Fruit fly (Drosophila melanogaster) whole organism, prepupa: Measurements from ENCODE around the gene Syt12.

Source experiments
- Blimp-1 ChIP-seq: fragments of 200-800 bp; sonication (Bioruptor generic); optimal IDR thresholded peaks from 3 replicates; lab custom pipeline; 2017; ENCODE audit warnings: missing biosample characterization, missing genetic modification characterization, mild to moderate bottlenecking, moderate library complexity, missing genetic modification reagents
- CG10631 ChIP-seq: fragments of 200-800 bp; sonication (Bioruptor generic); optimal IDR thresholded peaks from 2 replicates; lab custom pipeline; 2016; ENCODE audit warnings: missing biosample characterization, missing genetic modification characterization
- CG10669 ChIP-seq: fragments of 200-800 bp; sonication (Bioruptor generic); optimal IDR thresholded peaks from 3 replicates; lab custom pipeline; 2018; ENCODE audit warnings: missing biosample characterization, mild to moderate bottlenecking, missing genetic modification characterization, moderate library complexity
- CG11762 ChIP-seq: fragments of 200-800 bp; sonication (Bioruptor generic); optimal IDR thresholded peaks from 3 replicates; lab custom pipeline; 2016; ENCODE audit warnings: missing biosample characterization, missing genetic modification characterization; ENCODE audit not compliant: insufficient read depth
- CG11902 ChIP-seq: fragments of 200-800 bp; sonication (Bioruptor generic); optimal IDR thresholded peaks from 3 replicates; lab custom pipeline; 2016; ENCODE audit warnings: missing biosample characterization, missing genetic modification characterization
- CG15336 ChIP-seq: fragments of 200-800 bp; sonication (Bioruptor generic); IDR thresholded peaks from 2 replicates; pipeline ENCODE4 v1.3.6; 2022; ENCODE audit warnings: missing biosample characterization, missing genetic modification characterization
- CG1621 ChIP-seq: fragments of 200-800 bp; sonication (Bioruptor generic); optimal IDR thresholded peaks from 3 replicates; lab custom pipeline; 2018; ENCODE audit warnings: missing biosample characterization, mild to moderate bottlenecking, missing genetic modification characterization
- CG16779 ChIP-seq: fragments of 200-800 bp; sonication (Bioruptor generic); optimal IDR thresholded peaks from 3 replicates; lab custom pipeline; 2017; ENCODE audit warnings: missing biosample characterization, mild to moderate bottlenecking, missing genetic modification characterization
- CG3032 ChIP-seq: fragments of 200-800 bp; optimal IDR thresholded peaks from 2 replicates; lab custom pipeline; 2019; ENCODE audit warnings: missing biosample characterization, mild to moderate bottlenecking, missing genetic modification characterization, moderate library complexity
- CG31627 ChIP-seq: fragments of 200-800 bp; sonication (Bioruptor generic); optimal IDR thresholded peaks from 3 replicates; lab custom pipeline; 2016; ENCODE audit warnings: missing biosample characterization, missing genetic modification characterization
- CG32006 ChIP-seq: fragments of 200-800 bp; sonication (Bioruptor generic); optimal IDR thresholded peaks from 3 replicates; lab custom pipeline; 2017; ENCODE audit warnings: missing biosample characterization, mild to moderate bottlenecking, missing genetic modification characterization
- CG3919 ChIP-seq: fragments of 200-800 bp; sonication (Bioruptor generic); optimal IDR thresholded peaks from 3 replicates; lab custom pipeline; 2016; ENCODE audit warnings: missing biosample characterization, missing genetic modification characterization
- CG4318 ChIP-seq: fragments of 200-800 bp; sonication (Bioruptor generic); optimal IDR thresholded peaks from 3 replicates; lab custom pipeline; 2017; ENCODE audit warnings: missing biosample characterization, mild to moderate bottlenecking, missing genetic modification characterization
- CG6163 ChIP-seq: fragments of 200-800 bp; sonication (Bioruptor generic); IDR thresholded peaks from 3 replicates; pipeline ENCODE4 v1.3.6; 2022; ENCODE audit warnings: missing biosample characterization, missing genetic modification characterization
- CG6276 ChIP-seq: fragments of 200-800 bp; sonication (Bioruptor generic); optimal IDR thresholded peaks from 2 replicates; lab custom pipeline; 2017; ENCODE audit warnings: missing biosample characterization, mild to moderate bottlenecking, missing genetic modification characterization
- CG6854 ChIP-seq: fragments of 200-800 bp; sonication (Bioruptor generic); optimal IDR thresholded peaks from 2 replicates; lab custom pipeline; 2017; ENCODE audit warnings: missing biosample characterization, mild to moderate bottlenecking, missing genetic modification characterization
- CG7368 ChIP-seq: fragments of 200-800 bp; sonication (Bioruptor generic); optimal IDR thresholded peaks from 3 replicates; lab custom pipeline; 2016; ENCODE audit warnings: missing biosample characterization, missing genetic modification characterization
- CG8319 ChIP-seq: fragments of 200-800 bp; sonication (Bioruptor generic); optimal IDR thresholded peaks from 3 replicates; lab custom pipeline; 2016; ENCODE audit warnings: missing biosample characterization, missing genetic modification characterization
- CG8632 ChIP-seq: fragments of 200-800 bp; sonication (Bioruptor generic); optimal IDR thresholded peaks from 3 replicates; lab custom pipeline; 2016; ENCODE audit warnings: missing biosample characterization, missing genetic modification characterization
- Eip75B ChIP-seq: fragments of 200-800 bp; sonication (Bioruptor generic); optimal IDR thresholded peaks from 3 replicates; lab custom pipeline; 2016; ENCODE audit warnings: missing biosample characterization, missing genetic modification characterization
- Eip78C ChIP-seq: fragments of 200-800 bp; sonication (Bioruptor generic); peaks from one replicate; lab custom pipeline; 2016; ENCODE audit warnings: missing biosample characterization, missing genetic modification characterization
- Eip93F ChIP-seq: fragments of 200-800 bp; sonication (Bioruptor generic); optimal IDR thresholded peaks from 2 replicates; lab custom pipeline; 2016; ENCODE audit warnings: missing biosample characterization, mild to moderate bottlenecking, missing genetic modification characterization
- Ets96B ChIP-seq: fragments of 200-800 bp; optimal IDR thresholded peaks from 2 replicates; lab custom pipeline; 2019; ENCODE audit warnings: missing biosample characterization, mild to moderate bottlenecking, missing genetic modification characterization, moderate library complexity
- Hr38 ChIP-seq: sonication (Bioruptor generic); optimal IDR thresholded peaks from 2 replicates; lab custom pipeline; 2016; ENCODE audit warnings: missing biosample characterization, missing genetic modification characterization
- Hr4 ChIP-seq: fragments of 200-800 bp; sonication (Bioruptor generic); optimal IDR thresholded peaks from 3 replicates; lab custom pipeline; 2016; ENCODE audit warnings: missing biosample characterization, missing genetic modification characterization
- Lpt ChIP-seq: fragments of 200-800 bp; sonication (Bioruptor generic); optimal IDR thresholded peaks from 3 replicates; lab custom pipeline; 2016; ENCODE audit warnings: missing biosample characterization, missing genetic modification characterization
- Met ChIP-seq: fragments of 200-800 bp; sonication (Bioruptor generic); optimal IDR thresholded peaks from 3 replicates; lab custom pipeline; 2016; ENCODE audit warnings: missing biosample characterization, missing genetic modification characterization
- OdsH ChIP-seq: fragments of 200-800 bp; sonication (Bioruptor generic); optimal IDR thresholded peaks from 3 replicates; lab custom pipeline; 2016; ENCODE audit warnings: missing biosample characterization, missing genetic modification characterization
- Smox ChIP-seq: fragments of 200-800 bp; sonication (Bioruptor generic); optimal IDR thresholded peaks from 3 replicates; lab custom pipeline; 2016; ENCODE audit warnings: missing biosample characterization, missing genetic modification characterization
- Sox102F ChIP-seq: fragments of 200-800 bp; sonication (Bioruptor generic); optimal IDR thresholded peaks from 2 replicates; lab custom pipeline; 2016; ENCODE audit warnings: missing biosample characterization, mild to moderate bottlenecking, missing genetic modification characterization
- Sox14 ChIP-seq: fragments of 200-800 bp; sonication (Bioruptor generic); optimal IDR thresholded peaks from 3 replicates; lab custom pipeline; 2016; ENCODE audit warnings: missing biosample characterization, missing genetic modification characterization
- Sox15 ChIP-seq: fragments of 200-800 bp; sonication (Bioruptor generic); optimal IDR thresholded peaks from 3 replicates; lab custom pipeline; 2016; ENCODE audit warnings: missing biosample characterization, missing genetic modification characterization
- achi ChIP-seq: fragments of 200-800 bp; sonication (Bioruptor generic); optimal IDR thresholded peaks from 3 replicates; lab custom pipeline; 2016; ENCODE audit warnings: missing biosample characterization, missing genetic modification characterization
- acj6 ChIP-seq: fragments of 200-800 bp; sonication (Bioruptor generic); optimal IDR thresholded peaks from 3 replicates; lab custom pipeline; 2016; ENCODE audit warnings: missing biosample characterization, missing genetic modification characterization
- dac ChIP-seq: fragments of 200-800 bp; sonication (Bioruptor generic); optimal IDR thresholded peaks from 2 replicates; lab custom pipeline; 2017; ENCODE audit warnings: missing biosample characterization, mild to moderate bottlenecking, missing genetic modification characterization
- dsx ChIP-seq: fragments of 200-800 bp; optimal IDR thresholded peaks from 3 replicates; lab custom pipeline; 2019; ENCODE audit warnings: missing biosample characterization, mild to moderate bottlenecking, missing genetic modification characterization, moderate library complexity; ENCODE audit not compliant: poor library complexity, severe bottlenecking
- eg ChIP-seq: fragments of 200-800 bp; sonication (Bioruptor generic); IDR thresholded peaks from 3 replicates; pipeline ENCODE4 v1.3.6; 2022; ENCODE audit warnings: missing biosample characterization, missing genetic modification characterization
- esn ChIP-seq: fragments of 200-800 bp; sonication (Bioruptor generic); optimal IDR thresholded peaks from 2 replicates; lab custom pipeline; 2016; ENCODE audit warnings: missing biosample characterization, mild to moderate bottlenecking, missing genetic modification characterization, moderate library complexity
- fd59A ChIP-seq: fragments of 200-800 bp; sonication (Bioruptor generic); optimal IDR thresholded peaks from 2 replicates; lab custom pipeline; 2017; ENCODE audit warnings: missing biosample characterization, mild to moderate bottlenecking, missing genetic modification characterization, missing genetic modification reagents
- fd85E ChIP-seq: fragments of 200-800 bp; sonication (Bioruptor generic); optimal IDR thresholded peaks from 3 replicates; lab custom pipeline; 2016; ENCODE audit warnings: missing biosample characterization, missing genetic modification characterization
- fkh ChIP-seq: fragments of 200-800 bp; sonication (Bioruptor generic); optimal IDR thresholded peaks from 3 replicates; lab custom pipeline; 2017; ENCODE audit warnings: missing biosample characterization, mild to moderate bottlenecking, missing genetic modification characterization, moderate library complexity
- pdm3 ChIP-seq: fragments of 200-800 bp; sonication (Bioruptor generic); optimal IDR thresholded peaks from 3 replicates; lab custom pipeline; 2016; ENCODE audit warnings: missing biosample characterization, missing genetic modification characterization
- spab ChIP-seq: fragments of 200-800 bp; sonication (Bioruptor generic); optimal IDR thresholded peaks from 2 replicates; lab custom pipeline; 2017; ENCODE audit warnings: missing biosample characterization, mild to moderate bottlenecking, missing genetic modification characterization, missing genetic modification reagents
- ss ChIP-seq, 2 experiments: fragments of 200-800 bp; sonication (Bioruptor generic); optimal IDR thresholded peaks; 2 replicates in 1 of 2; 3 replicates in 1 of 2; lab custom pipeline; 2017 to 2018; ENCODE audit warnings: mild to moderate bottlenecking in 2 of 2, missing biosample characterization in 2 of 2, missing genetic modification characterization in 2 of 2, moderate library complexity in 1 of 2
- svp ChIP-seq: fragments of 200-800 bp; sonication (Bioruptor generic); peaks from one replicate; lab custom pipeline; 2016; ENCODE audit warnings: missing biosample characterization, missing genetic modification characterization
- topi ChIP-seq: fragments of 200-800 bp; sonication (Bioruptor generic); optimal IDR thresholded peaks from 3 replicates; lab custom pipeline; 2016; ENCODE audit warnings: missing biosample characterization, missing genetic modification characterization
- vri ChIP-seq: fragments of 200-800 bp; sonication (Bioruptor generic); optimal IDR thresholded peaks from 3 replicates; lab custom pipeline; 2016; ENCODE audit warnings: missing biosample characterization, mild to moderate bottlenecking, missing genetic modification characterization

The Syt12 gene

dm6 chrX:13358948-13359347 lies at the start of gene Syt12:
TSS of gene Syt12 (plus strand) at chrX:13359248.
- TF ChIP-seq Eip78C (peak; percentile 45), CG3032 (tag; lab: Kevin White, UChicago) (no peak)

- TF ChIP-seq vri (GFP tag; lab: Kevin White, UChicago) (peak; percentile 61), CG6163 (0 out of 3 replicates have a peak, but pooled peaks have one; percentile 21), svp (GFP tag; lab: Kevin White, UChicago) (peak; percentile 59), Smox (no peak)
Observed at dm6 chrX:13310764-13311163, 48.3 kb upstream of the Syt12 start.

- peak; percentile 36 for TF ChIP-seq CG6854 (GFP tag; lab: Kevin White, UChicago)
- TF ChIP-seq CG4318 (GFP tag; lab: Kevin White, UChicago) = peak; percentile 15
- TF ChIP-seq CG10669 = peak; percentile 65
- TF ChIP-seq CG3919 = peak; percentile 61
- peak; percentile 41 for TF ChIP-seq Hr4 (GFP tag; lab: Kevin White, UChicago)
- peak; percentile 65 for TF ChIP-seq fd59A (GFP tag; lab: Kevin White, UChicago)
- TF ChIP-seq spab (GFP tag; lab: Kevin White, UChicago) = peak; percentile 50
- TF ChIP-seq CG8319 (GFP tag; lab: Kevin White, UChicago) = peak; percentile 20
- peak; percentile 76 for TF ChIP-seq Met
- TF ChIP-seq Sox15 (GFP tag; lab: Kevin White, UChicago) = no peak
- TF ChIP-seq achi (GFP tag; lab: Kevin White, UChicago) = peak; percentile 51
- TF ChIP-seq svp (GFP tag; lab: Kevin White, UChicago) = peak; percentile 85
- TF ChIP-seq Ets96B (tag; lab: Kevin White, UChicago) = peak; percentile 55
- TF ChIP-seq CG6276 (GFP tag; lab: Kevin White, UChicago) = peak; percentile 46
- no peak for TF ChIP-seq fd85E (GFP tag; lab: Kevin White, UChicago)
- peak; percentile 64 to 65 for TF ChIP-seq ss (GFP tag; optimal IDR thresholded peaks at IDR 0.05; lab: Kevin White, UChicago)
- peak; percentile 60 for TF ChIP-seq Sox14
- peak; percentile 70 for TF ChIP-seq CG32006 (GFP tag; lab: Kevin White, UChicago)
- peak; percentile 45 for TF ChIP-seq CG7368 (GFP tag; lab: Kevin White, UChicago)
- TF ChIP-seq Hr38 (GFP tag; lab: Kevin White, UChicago) = no peak
- peak; percentile 59 for TF ChIP-seq Eip75B (GFP tag; lab: Kevin White, UChicago)
- TF ChIP-seq Eip93F (GFP tag; lab: Kevin White, UChicago) = no peak
- peak; percentile 33 for TF ChIP-seq Blimp-1
- peak; percentile 72 for TF ChIP-seq CG15336 (GFP tag; lab: Robert Waterston, UW)
- peak; percentile 52 for TF ChIP-seq Lpt (GFP tag; lab: Kevin White, UChicago)
- peak; percentile 33 for TF ChIP-seq CG8632
- TF ChIP-seq eg (GFP tag; lab: Robert Waterston, UW) = peak; percentile 54
- TF ChIP-seq CG10631 (GFP tag; lab: Kevin White, UChicago) = peak; percentile 56
- TF ChIP-seq pdm3 (GFP tag; lab: Kevin White, UChicago) = peak; percentile 61
- peak; percentile 63 for TF ChIP-seq dsx
- peak; percentile 73 for TF ChIP-seq Sox102F (GFP tag; lab: Kevin White, UChicago)
- TF ChIP-seq acj6 (GFP tag; lab: Kevin White, UChicago) = peak; percentile 54
- no peak for TF ChIP-seq fkh (GFP tag; lab: Kevin White, UChicago)
- peak; percentile 77 for TF ChIP-seq topi
- no peak for TF ChIP-seq dac (GFP tag; lab: Kevin White, UChicago)
- peak; percentile 17 for TF ChIP-seq CG11902
- TF ChIP-seq CG16779 = peak; percentile 16
- TF ChIP-seq CG11762 (GFP tag; lab: Kevin White, UChicago) = peak; percentile 12
- peak; percentile 55 for TF ChIP-seq OdsH (GFP tag; lab: Kevin White, UChicago)
- peak; percentile 85 for TF ChIP-seq Eip78C
- peak; percentile 68 for TF ChIP-seq CG31627 (GFP tag; lab: Kevin White, UChicago)
- TF ChIP-seq esn (GFP tag; lab: Kevin White, UChicago) = peak; percentile 76
- peak; percentile 28 for TF ChIP-seq vri (GFP tag; lab: Kevin White, UChicago)
- peak; percentile 66 for TF ChIP-seq Smox
- peak; percentile 67 for TF ChIP-seq CG3032 (tag; lab: Kevin White, UChicago)
- peak; percentile 52 for TF ChIP-seq CG1621
Observed at dm6 chrX:13312200-13312599, 46.8 kb upstream of the Syt12 start.
